Worm (Caenorhabditis elegans): Measurements from ENCODE around the gene C47A4.3.

C47A4.3 gene

DNA sequence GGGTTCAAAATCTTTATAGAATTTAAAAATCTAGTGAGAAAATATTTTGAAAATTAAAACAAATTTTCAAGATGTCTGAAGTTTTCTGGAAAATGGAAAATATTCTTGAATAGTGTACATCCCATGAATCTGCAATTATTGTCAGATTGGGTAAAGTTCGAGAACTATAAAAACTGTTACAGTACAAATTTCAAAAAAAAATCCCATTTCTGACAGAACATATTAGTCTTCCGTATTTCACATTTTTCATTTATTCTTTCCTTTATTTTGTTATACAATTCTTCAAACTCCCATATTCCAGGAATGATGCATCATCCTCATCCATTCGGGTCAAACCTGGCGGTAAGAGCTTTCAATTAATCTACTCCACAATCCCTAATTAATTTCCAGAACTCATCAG, 7.9 kb upstream of the C47A4.3 start, which contains the start of gene sorb-1:
Gene sorb-1, plus strand, starts transcription at position 301 of the 400 bp plus-strand sequence.
- TF ChIP-seq unc-62 (GFP tag; optimal IDR thresholded peaks at IDR 0.05 in 1 of 2) (peak in 1 of 2 experiments; percentile 21), unc-62 (tag; optimal IDR thresholded peaks at IDR 0.05) (no peak), aha-1 (tag) (peak; percentile 11), F44E2.7 (GFP tag; IDR thresholded peaks at IDR 0.05) (no peak), ztf-11 (tag; optimal IDR thresholded peaks at IDR 0.05) (no peak), Y105C5A.15 (GFP tag; IDR thresholded peaks at IDR 0.05) (no peak), nhr-48 (tag; optimal IDR thresholded peaks at IDR 0.05) (no peak), ama-1 (optimal IDR thresholded peaks at IDR 0.05) (no peak), zfp-3 (GFP tag; conservative IDR thresholded peaks at IDR 0.05) (no peak), ZK546.5 (tag; optimal IDR thresholded peaks at IDR 0.05) (no peak)

DNA sequence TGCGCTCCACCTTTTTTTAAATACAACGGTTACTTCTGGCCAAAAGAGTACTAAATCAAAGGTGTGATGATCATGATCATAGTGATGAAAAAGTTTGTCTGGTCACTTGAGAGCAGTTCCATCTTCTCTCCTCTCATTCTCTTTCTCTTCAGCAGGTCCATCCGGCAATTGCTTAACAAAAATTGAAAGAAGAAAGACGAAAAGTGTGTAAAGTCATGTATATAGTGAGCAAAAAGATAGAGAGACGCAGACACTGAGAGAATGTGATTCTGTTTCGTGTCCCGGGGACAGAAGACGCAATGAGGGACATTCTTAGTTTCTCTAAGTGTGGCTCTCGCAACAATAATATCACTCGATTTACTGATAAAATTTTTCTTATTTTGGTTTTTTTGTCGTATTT, 6.7 kb upstream of the C47A4.3 start:
- TF ChIP-seq spr-3 (GFP tag; optimal IDR thresholded peaks at IDR 0.05) (no peak), F37D6.2 (tag; optimal IDR thresholded peaks at IDR 0.05) (no peak), aha-1 (tag) (peak; percentile 73), nhr-25 (tag; optimal IDR thresholded peaks at IDR 0.05; ENCODE audit: borderline replicate concordance, insufficient read depth) (no peak), unc-62 (GFP tag; optimal IDR thresholded peaks at IDR 0.05 in 1 of 2) (peak in 1 of 2 experiments; percentile 7), unc-62 (tag; optimal IDR thresholded peaks at IDR 0.05) (no peak), fos-1 (tag; optimal IDR thresholded peaks at IDR 0.05) (no peak), ceh-20 (GFP tag; IDR thresholded peaks at IDR 0.05) (no peak), fkh-10 (GFP tag; optimal IDR thresholded peaks at IDR 0.05) (no peak), nhr-237 (tag; optimal IDR thresholded peaks at IDR 0.05) (no peak), dpl-1 (GFP tag; optimal IDR thresholded peaks at IDR 0.05) (no peak), lin-1 (GFP tag; IDR thresholded peaks at IDR 0.05) (no peak), rbr-2 (tag; optimal IDR thresholded peaks at IDR 0.05) (no peak), ama-1 (optimal IDR thresholded peaks at IDR 0.05) (no peak), madf-9 (GFP tag; conservative IDR thresholded peaks at IDR 0.05) (no peak), daf-8 (GFP tag; IDR thresholded peaks at IDR 0.05) (no peak), pha-4 (GFP tag; IDR thresholded peaks at IDR 0.05) (no peak), pha-4 (tag; optimal IDR thresholded peaks at IDR 0.05) (no peak), F49E8.2 (tag; optimal IDR thresholded peaks at IDR 0.05; ENCODE audit: borderline replicate concordance) (no peak), set-16 (GFP tag; IDR thresholded peaks at IDR 0.05) (no peak), tra-1 (GFP tag; IDR thresholded peaks at IDR 0.05) (no peak), F10B5.3 (tag; optimal IDR thresholded peaks at IDR 0.05) (no peak), nhr-10 (tag; optimal IDR thresholded peaks at IDR 0.05) (no peak), nhr-11 (tag; optimal IDR thresholded peaks at IDR 0.05) (peak; percentile 8), nhr-76 (tag; optimal IDR thresholded peaks at IDR 0.05) (no peak), zip-2 (tag; optimal IDR thresholded peaks at IDR 0.05) (no peak)

- TF ChIP-seq nhr-10 (tag; optimal IDR thresholded peaks at IDR 0.05) (no peak), hmg-1.1 (GFP tag; IDR thresholded peaks at IDR 0.05) (no peak), madf-9 (GFP tag; conservative IDR thresholded peaks at IDR 0.05) (no peak), snpc-1.2 (GFP tag; IDR thresholded peaks at IDR 0.05) (no peak), unc-130 (GFP tag; optimal IDR thresholded peaks at IDR 0.05) (no peak), Y48G9A.11 (GFP tag; IDR thresholded peaks at IDR 0.05) (no peak), R02D3.7 (tag; optimal IDR thresholded peaks at IDR 0.05) (no peak), D1046.2 (GFP tag; IDR thresholded peaks at IDR 0.05) (no peak), mes-2 (tag; optimal IDR thresholded peaks at IDR 0.05; ENCODE audit: poor library complexity, severe bottlenecking) (no peak), Y75B8A.6 (GFP tag; IDR thresholded peaks at IDR 0.05) (no peak), dpl-1 (GFP tag; optimal IDR thresholded peaks at IDR 0.05) (no peak), lin-38 (GFP tag; IDR thresholded peaks at IDR 0.05) (no peak), ceh-32 (tag; optimal IDR thresholded peaks at IDR 0.05; ENCODE audit: poor library complexity) (no peak), mep-1 (tag; optimal IDR thresholded peaks at IDR 0.05) (no peak), F10B5.3 (tag; optimal IDR thresholded peaks at IDR 0.05) (no peak), nhr-6 (tag; optimal IDR thresholded peaks at IDR 0.05) (no peak), daf-16 (GFP tag; optimal IDR thresholded peaks at IDR 0.05) (no peak), daf-16 (tag; optimal IDR thresholded peaks at IDR 0.05) (no peak), spr-3 (GFP tag; optimal IDR thresholded peaks at IDR 0.05) (no peak), tra-1 (GFP tag; IDR thresholded peaks at IDR 0.05) (no peak)
These were observed 3.3 kb upstream of the C47A4.3 start, which contains the start of gene C47A4.5 for ce11 chrIV:13745409-13745808. Gene C47A4.5 (plus strand): TSS chrIV:13745709.

Measured in whole organism, L4 larva.